Worm (Caenorhabditis elegans) whole organism, late embryonic: ENCODE data around the gene hpo-9.

Source experiments
- C08G9.2 ChIP-seq: sonication (generic microtip); optimal IDR thresholded peaks from 2 replicates; lab custom pipeline; 2016; ENCODE audit warnings: mild to moderate bottlenecking, missing genetic modification characterization, moderate library complexity, missing compliant biosample characterization
- C38D4.7 ChIP-seq: fragments of 200-800 bp; sonication (Bioruptor generic); optimal IDR thresholded peaks from 2 replicates; lab custom pipeline; 2018; ENCODE audit warnings: mild to moderate bottlenecking, missing genetic modification characterization, moderate library complexity, missing compliant biosample characterization
- K02D7.2 ChIP-seq: sonication (generic microtip); optimal IDR thresholded peaks from 2 replicates; lab custom pipeline; 2017; ENCODE audit warnings: mild to moderate bottlenecking, missing genetic modification characterization, missing compliant biosample characterization
- K09A11.1 ChIP-seq: sonication (generic microtip); optimal IDR thresholded peaks from 2 replicates; lab custom pipeline; 2017; ENCODE audit warnings: antibody characterized with exemption, mild to moderate bottlenecking, missing genetic modification characterization, missing compliant biosample characterization; ENCODE audit not compliant: insufficient read depth
- T23F11.4 ChIP-seq: fragments of 200-800 bp; sonication (Bioruptor generic); optimal IDR thresholded peaks from 2 replicates; lab custom pipeline; 2018; ENCODE audit warnings: mild to moderate bottlenecking, missing genetic modification characterization, missing compliant biosample characterization
- Y22D7AL.16 ChIP-seq: sonication (generic microtip); optimal IDR thresholded peaks from 2 replicates; lab custom pipeline; 2016; ENCODE audit warnings: missing genetic modification characterization, missing compliant biosample characterization
- ama-1 ChIP-seq: fragments of 150-350 bp; optimal IDR thresholded peaks from 2 replicates; lab custom pipeline; 2014
- ceh-14 ChIP-seq: sonication (generic microtip); optimal IDR thresholded peaks from 2 replicates; lab custom pipeline; 2016; ENCODE audit warnings: missing genotype, missing genetic modification characterization, missing compliant biosample characterization
- ceh-18 ChIP-seq: sonication (generic microtip); optimal IDR thresholded peaks from 2 replicates; lab custom pipeline; 2016; ENCODE audit warnings: missing genetic modification characterization, missing compliant biosample characterization
- ceh-19 ChIP-seq: fragments of 200-800 bp; sonication (Bioruptor generic); optimal IDR thresholded peaks from 2 replicates; lab custom pipeline; 2018; ENCODE audit warnings: mild to moderate bottlenecking, missing genetic modification characterization, missing compliant biosample characterization
- ceh-2 ChIP-seq: sonication (generic microtip); optimal IDR thresholded peaks from 2 replicates; lab custom pipeline; 2016; ENCODE audit warnings: missing genotype, missing genetic modification characterization, missing compliant biosample characterization
- ceh-22 ChIP-seq: sonication (generic microtip); optimal IDR thresholded peaks from 2 replicates; lab custom pipeline; 2017; ENCODE audit warnings: missing biosample characterization, missing genetic modification characterization
- ceh-24 ChIP-seq: sonication (generic microtip); optimal IDR thresholded peaks from 2 replicates; lab custom pipeline; 2016; ENCODE audit warnings: mild to moderate bottlenecking, missing genetic modification characterization, missing compliant biosample characterization
- ceh-30 ChIP-seq: fragments of 150-350 bp; optimal IDR thresholded peaks from 2 replicates; lab custom pipeline; 2014; ENCODE audit warnings: missing biosample characterization, missing genetic modification characterization
- ceh-31 ChIP-seq: sonication (generic microtip); optimal IDR thresholded peaks from 2 replicates; lab custom pipeline; 2016; ENCODE audit warnings: missing genetic modification characterization, missing compliant biosample characterization
- ceh-34 ChIP-seq: sonication (generic microtip); optimal IDR thresholded peaks from 2 replicates; lab custom pipeline; 2016; ENCODE audit warnings: mild to moderate bottlenecking, missing genetic modification characterization, missing compliant biosample characterization
- ceh-45 ChIP-seq: fragments of 200-800 bp; sonication (Bioruptor generic); IDR thresholded peaks from 2 replicates; pipeline ENCODE4 v1.3.6; 2022; ENCODE audit warnings: missing genetic modification reagents, missing genetic modification characterization, missing compliant biosample characterization
- ceh-6 ChIP-seq: fragments of 200-800 bp; sonication (Bioruptor generic); optimal IDR thresholded peaks from 2 replicates; lab custom pipeline; 2018; ENCODE audit warnings: mild to moderate bottlenecking, missing genetic modification characterization, missing compliant biosample characterization
- ceh-9 ChIP-seq: sonication (generic microtip); optimal IDR thresholded peaks from 2 replicates; lab custom pipeline; 2016; ENCODE audit warnings: mild to moderate bottlenecking, missing genetic modification characterization, inconsistent platforms, missing compliant biosample characterization
- che-1 ChIP-seq: sonication (generic microtip); optimal IDR thresholded peaks from 2 replicates; lab custom pipeline; 2016; ENCODE audit warnings: mild to moderate bottlenecking, missing genetic modification characterization, missing compliant biosample characterization
- dmd-4 ChIP-seq: sonication (generic microtip); optimal IDR thresholded peaks from 2 replicates; lab custom pipeline; 2016; ENCODE audit warnings: borderline replicate concordance, missing genetic modification characterization, missing compliant biosample characterization
- dve-1 ChIP-seq: sonication (generic microtip); optimal IDR thresholded peaks from 2 replicates; lab custom pipeline; 2017; ENCODE audit warnings: antibody characterized with exemption, mild to moderate bottlenecking, missing genetic modification characterization, missing compliant biosample characterization
- elt-2 ChIP-seq: sonication (generic microtip); optimal IDR thresholded peaks from 2 replicates; lab custom pipeline; 2016; ENCODE audit warnings: missing genetic modification reagents, missing genetic modification characterization, missing compliant biosample characterization
- elt-4 ChIP-seq: sonication (generic microtip); optimal IDR thresholded peaks from 2 replicates; lab custom pipeline; 2016; ENCODE audit warnings: missing genetic modification characterization, missing compliant biosample characterization
- eyg-1 ChIP-seq: sonication (generic microtip); optimal IDR thresholded peaks from 2 replicates; lab custom pipeline; 2016; ENCODE audit warnings: missing genotype, missing genetic modification characterization, missing compliant biosample characterization
- fax-1 ChIP-seq: sonication (generic microtip); optimal IDR thresholded peaks from 2 replicates; lab custom pipeline; 2016; ENCODE audit warnings: missing genotype, missing genetic modification characterization, missing compliant biosample characterization
- fkh-6 ChIP-seq: sonication (generic microtip); optimal IDR thresholded peaks from 2 replicates; lab custom pipeline; 2016; ENCODE audit warnings: missing genetic modification characterization, missing compliant biosample characterization
- gmeb-2 ChIP-seq: sonication (generic microtip); optimal IDR thresholded peaks from 2 replicates; lab custom pipeline; 2016; ENCODE audit warnings: missing genetic modification characterization, inconsistent platforms, missing compliant biosample characterization
- hlh-13 ChIP-seq: fragments of 200-800 bp; sonication (Bioruptor generic); optimal IDR thresholded peaks from 2 replicates; lab custom pipeline; 2018; ENCODE audit warnings: mild to moderate bottlenecking, missing genetic modification characterization, missing compliant biosample characterization
- hlh-15 ChIP-seq: sonication (generic microtip); optimal IDR thresholded peaks from 2 replicates; lab custom pipeline; 2016; ENCODE audit warnings: missing genetic modification characterization, missing compliant biosample characterization
- hlh-8 ChIP-seq: sonication (generic microtip); optimal IDR thresholded peaks from 2 replicates; lab custom pipeline; 2016; ENCODE audit warnings: missing genotype, missing genetic modification characterization, missing compliant biosample characterization
- lim-6 ChIP-seq: sonication (generic microtip); optimal IDR thresholded peaks from 2 replicates; lab custom pipeline; 2016; ENCODE audit warnings: missing genetic modification characterization, missing compliant biosample characterization
- mec-3 ChIP-seq: sonication (generic microtip); optimal IDR thresholded peaks from 2 replicates; lab custom pipeline; 2016; ENCODE audit warnings: borderline replicate concordance, missing genetic modification characterization, missing compliant biosample characterization
- npax-4 ChIP-seq: sonication (generic microtip); optimal IDR thresholded peaks from 2 replicates; lab custom pipeline; 2016; ENCODE audit warnings: missing genetic modification characterization, missing compliant biosample characterization
- pat-9 ChIP-seq: fragments of 200-800 bp; sonication (Bioruptor generic); optimal IDR thresholded peaks from 2 replicates; lab custom pipeline; 2018; ENCODE audit warnings: mild to moderate bottlenecking, missing genetic modification characterization, moderate library complexity, missing compliant biosample characterization
- pax-1 ChIP-seq: fragments of 150-350 bp; optimal IDR thresholded peaks from 2 replicates; lab custom pipeline; 2014; ENCODE audit warnings: missing biosample characterization, missing genetic modification characterization
- pha-2 ChIP-seq: sonication (generic microtip); optimal IDR thresholded peaks from 2 replicates; lab custom pipeline; 2017; ENCODE audit warnings: mild to moderate bottlenecking, missing genetic modification characterization, missing compliant biosample characterization
- pha-4 ChIP-seq: fragments of 150-350 bp; optimal IDR thresholded peaks from 2 replicates; lab custom pipeline; 2018; ENCODE audit warnings: missing biosample characterization, missing genetic modification reagents, missing genetic modification characterization
- pqm-1 ChIP-seq: sonication (generic microtip); optimal IDR thresholded peaks from 2 replicates; lab custom pipeline; 2016; ENCODE audit warnings: missing genetic modification characterization, missing compliant biosample characterization
- ref-2 ChIP-seq: sonication (generic microtip); optimal IDR thresholded peaks from 2 replicates; lab custom pipeline; 2016; ENCODE audit warnings: missing genetic modification characterization, missing compliant biosample characterization
- rnt-1 ChIP-seq: sonication (generic microtip); optimal IDR thresholded peaks from 2 replicates; lab custom pipeline; 2016; ENCODE audit warnings: missing genetic modification characterization, missing compliant biosample characterization
- sdc-2 ChIP-seq: sonication (generic microtip); optimal IDR thresholded peaks from 2 replicates; lab custom pipeline; 2016; ENCODE audit warnings: missing genotype, missing genetic modification characterization, missing compliant biosample characterization
- sox-2 ChIP-seq: fragments of 200-800 bp; sonication (Bioruptor generic); IDR thresholded peaks from 2 replicates; pipeline ENCODE4 v1.3.6; 2022; ENCODE audit warnings: missing genetic modification reagents, missing genetic modification characterization, missing compliant biosample characterization
- sox-4 ChIP-seq: sonication (generic microtip); optimal IDR thresholded peaks from 2 replicates; lab custom pipeline; 2017; ENCODE audit warnings: mild to moderate bottlenecking, missing genetic modification characterization, inconsistent platforms, missing compliant biosample characterization
- tbx-2 ChIP-seq: sonication (generic microtip); optimal IDR thresholded peaks from 2 replicates; lab custom pipeline; 2016; ENCODE audit warnings: missing genetic modification characterization, missing compliant biosample characterization
- tbx-7 ChIP-seq: sonication (generic microtip); optimal IDR thresholded peaks from 2 replicates; lab custom pipeline; 2016; ENCODE audit warnings: missing genotype, missing genetic modification characterization, missing compliant biosample characterization
- ttx-3 ChIP-seq: sonication (generic microtip); optimal IDR thresholded peaks from 2 replicates; lab custom pipeline; 2016; ENCODE audit warnings: missing genetic modification reagents, missing genetic modification characterization, missing compliant biosample characterization
- unc-3 ChIP-seq, 2 experiments: fragments of 200-800 bp in 1 of 2; sonication (Bioruptor generic) in 1 of 2; sonication (generic microtip) in 1 of 2; conservative IDR thresholded peaks in 1 of 2; optimal IDR thresholded peaks in 1 of 2; 2 replicates each; pipeline versions ENCODE4 v1.3.6 to Lab custom; 2016 to 2022; ENCODE audit warnings: missing compliant biosample characterization in 2 of 2, missing genetic modification characterization in 2 of 2, missing genetic modification reagents in 1 of 2
- unc-86 ChIP-seq: sonication (generic microtip); optimal IDR thresholded peaks from 2 replicates; lab custom pipeline; 2016; ENCODE audit warnings: missing genetic modification characterization, missing compliant biosample characterization
- zip-5 ChIP-seq: sonication (generic microtip); optimal IDR thresholded peaks from 2 replicates; lab custom pipeline; 2016; ENCODE audit warnings: missing genetic modification characterization, missing compliant biosample characterization
- ztf-16 ChIP-seq: sonication (generic microtip); optimal IDR thresholded peaks from 2 replicates; lab custom pipeline; 2017; ENCODE audit warnings: missing genetic modification characterization, missing compliant biosample characterization

hpo-9 gene

DNA sequence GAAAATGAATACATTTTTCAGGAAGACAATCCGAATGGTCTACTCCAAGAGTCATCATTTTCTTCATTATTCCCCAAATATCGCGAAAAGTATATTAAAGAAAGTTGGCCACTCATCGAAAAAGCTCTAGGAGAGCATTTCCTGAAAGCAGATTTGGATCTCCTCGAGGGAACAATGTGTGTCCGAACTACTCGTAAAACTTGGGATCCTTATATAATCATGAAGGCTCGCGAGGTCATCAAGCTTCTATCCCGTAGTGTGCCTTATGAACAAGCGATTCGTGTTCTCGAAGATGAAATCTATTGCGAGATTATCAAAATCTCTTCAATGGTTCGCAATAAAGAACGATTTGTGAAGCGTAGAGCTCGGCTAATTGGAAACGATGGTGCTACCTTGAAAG is 5.4 kb downstream of the hpo-9 start (continued):
- no peak for TF ChIP-seq eyg-1 (tag; lab: Kevin White, UChicago)
- no peak for TF ChIP-seq npax-4 (tag; lab: Kevin White, UChicago)
- no peak for TF ChIP-seq ceh-22 (tag; lab: Kevin White, UChicago)

ce11 chrV:7230847-7231246 is 6.1 kb downstream of the hpo-9 start, which contains the start of the genes gei-6 and krr-1:
Gene gei-6 (minus strand): TSS chrV:7230848.
Gene krr-1 (plus strand): TSS chrV:7231190.
- TF ChIP-seq ttx-3 (peak; percentile 86), ceh-2 (peak; percentile 61), tbx-7 (tag; lab: Kevin White, UChicago) (peak; percentile 31), hlh-8 (peak; percentile 65), rnt-1 (tag; lab: Kevin White, UChicago) (peak; percentile 58), ceh-18 (tag; lab: Kevin White, UChicago) (no peak), ama-1 (lab: Kevin White, UChicago) (no peak), K09A11.1 (tag; lab: Kevin White, UChicago) (peak; percentile 93), pax-1 (tag; lab: Kevin White, UChicago) (no peak), pha-2 (tag; lab: Kevin White, UChicago) (peak; percentile 85), unc-86 (peak; percentile 80), ceh-24 (peak; percentile 18), mec-3 (tag; lab: Kevin White, UChicago) (no peak), unc-3 (GFP tag; conservative IDR thresholded peaks at IDR 0.05; lab: Robert Waterston, UW) (peak; percentile 86), unc-3 (tag; optimal IDR thresholded peaks at IDR 0.05; lab: Kevin White, UChicago) (peak; percentile 86), sdc-2 (tag; lab: Kevin White, UChicago) (peak; percentile 35), elt-4 (tag; lab: Kevin White, UChicago) (no peak), ztf-16 (tag; lab: Kevin White, UChicago) (peak; percentile 87), ceh-45 (peak; percentile 55; the same call in 1 of the 2 replicates), pha-4 (tag; lab: Kevin White, UChicago) (no peak), ceh-19 (GFP tag; lab: Kevin White, UChicago) (peak; percentile 83), hlh-15 (tag; lab: Kevin White, UChicago) (peak; percentile 63), gmeb-2 (tag; lab: Kevin White, UChicago) (peak; percentile 79), tbx-2 (tag; lab: Kevin White, UChicago) (peak; percentile 89), C38D4.7 (peak; percentile 79), ceh-34 (tag; lab: Kevin White, UChicago) (peak; percentile 84), lim-6 (tag; lab: Kevin White, UChicago) (no peak), dmd-4 (tag; lab: Kevin White, UChicago) (no peak), sox-2 (peak; percentile 81), T23F11.4 (peak; percentile 35), C08G9.2 (tag; lab: Kevin White, UChicago) (peak; percentile 71), K02D7.2 (peak; percentile 82), ceh-31 (tag; lab: Kevin White, UChicago) (peak; percentile 75), hlh-13 (GFP tag; lab: Kevin White, UChicago) (peak; percentile 41), zip-5 (tag; lab: Kevin White, UChicago) (peak; percentile 75), sox-4 (tag; lab: Kevin White, UChicago) (peak; percentile 86), ceh-30 (tag; lab: Kevin White, UChicago) (no peak), pqm-1 (peak; percentile 58), ceh-6 (peak; percentile 65), fax-1 (tag; lab: Kevin White, UChicago) (peak; percentile 78), ceh-14 (peak; percentile 95), Y22D7AL.16 (tag; lab: Kevin White, UChicago) (peak; percentile 82), ceh-9 (tag; lab: Kevin White, UChicago) (peak; percentile 16), elt-2 (tag; lab: Kevin White, UChicago) (peak; percentile 95), ref-2 (tag; lab: Kevin White, UChicago) (peak; percentile 87), pat-9 (tag; lab: Kevin White, UChicago) (peak; percentile 91), fkh-6 (tag; lab: Kevin White, UChicago) (peak; percentile 61), dve-1 (tag; lab: Kevin White, UChicago) (no peak), eyg-1 (tag; lab: Kevin White, UChicago) (peak; percentile 68), che-1 (tag; lab: Kevin White, UChicago) (peak; percentile 81)
